Fruit fly (Drosophila melanogaster) whole organism, prepupa: ENCODE results near the gene GstD5.

Source experiments
- CG10631 ChIP-seq: fragments of 200-800 bp; sonication (Bioruptor generic); optimal IDR thresholded peaks from 2 replicates; lab custom pipeline; 2016; ENCODE audit warnings: missing biosample characterization, missing genetic modification characterization
- CG10669 ChIP-seq: fragments of 200-800 bp; sonication (Bioruptor generic); optimal IDR thresholded peaks from 3 replicates; lab custom pipeline; 2018; ENCODE audit warnings: missing biosample characterization, mild to moderate bottlenecking, missing genetic modification characterization, moderate library complexity
- CG11902 ChIP-seq: fragments of 200-800 bp; sonication (Bioruptor generic); optimal IDR thresholded peaks from 3 replicates; lab custom pipeline; 2016; ENCODE audit warnings: missing biosample characterization, missing genetic modification characterization
- CG1621 ChIP-seq: fragments of 200-800 bp; sonication (Bioruptor generic); optimal IDR thresholded peaks from 3 replicates; lab custom pipeline; 2018; ENCODE audit warnings: missing biosample characterization, mild to moderate bottlenecking, missing genetic modification characterization
- CG6163 ChIP-seq: fragments of 200-800 bp; sonication (Bioruptor generic); IDR thresholded peaks from 3 replicates; pipeline ENCODE4 v1.3.6; 2022; ENCODE audit warnings: missing biosample characterization, missing genetic modification characterization
- CG6276 ChIP-seq: fragments of 200-800 bp; sonication (Bioruptor generic); optimal IDR thresholded peaks from 2 replicates; lab custom pipeline; 2017; ENCODE audit warnings: missing biosample characterization, mild to moderate bottlenecking, missing genetic modification characterization
- CG6808 ChIP-seq: fragments of 200-800 bp; sonication (Bioruptor generic); optimal IDR thresholded peaks from 3 replicates; lab custom pipeline; 2017; ENCODE audit warnings: missing biosample characterization, missing genetic modification characterization, mild to moderate bottlenecking, moderate library complexity, missing genetic modification reagents
- CG6854 ChIP-seq: fragments of 200-800 bp; sonication (Bioruptor generic); optimal IDR thresholded peaks from 2 replicates; lab custom pipeline; 2017; ENCODE audit warnings: missing biosample characterization, mild to moderate bottlenecking, missing genetic modification characterization
- CG8119 ChIP-seq: fragments of 200-800 bp; sonication (Bioruptor generic); IDR thresholded peaks from 3 replicates; pipeline ENCODE4 v1.3.6; 2022; ENCODE audit warnings: missing biosample characterization, missing genetic modification characterization
- CG8319 ChIP-seq: fragments of 200-800 bp; sonication (Bioruptor generic); optimal IDR thresholded peaks from 3 replicates; lab custom pipeline; 2016; ENCODE audit warnings: missing biosample characterization, missing genetic modification characterization
- CG8632 ChIP-seq: fragments of 200-800 bp; sonication (Bioruptor generic); optimal IDR thresholded peaks from 3 replicates; lab custom pipeline; 2016; ENCODE audit warnings: missing biosample characterization, missing genetic modification characterization
- Eip78C ChIP-seq: fragments of 200-800 bp; sonication (Bioruptor generic); peaks from one replicate; lab custom pipeline; 2016; ENCODE audit warnings: missing biosample characterization, missing genetic modification characterization
- Ets21C ChIP-seq: fragments of 200-800 bp; sonication (Bioruptor generic); optimal IDR thresholded peaks from 3 replicates; lab custom pipeline; 2016; ENCODE audit warnings: missing biosample characterization, missing genetic modification characterization
- Ets96B ChIP-seq: fragments of 200-800 bp; optimal IDR thresholded peaks from 2 replicates; lab custom pipeline; 2019; ENCODE audit warnings: missing biosample characterization, mild to moderate bottlenecking, missing genetic modification characterization, moderate library complexity
- Gug ChIP-seq: fragments of 200-800 bp; sonication (Bioruptor generic); IDR thresholded peaks from 2 replicates; pipeline ENCODE4 v1.3.6; 2022; ENCODE audit warnings: missing biosample characterization, missing genetic modification characterization
- Hr38 ChIP-seq: sonication (Bioruptor generic); optimal IDR thresholded peaks from 2 replicates; lab custom pipeline; 2016; ENCODE audit warnings: missing biosample characterization, missing genetic modification characterization
- Lpt ChIP-seq: fragments of 200-800 bp; sonication (Bioruptor generic); optimal IDR thresholded peaks from 3 replicates; lab custom pipeline; 2016; ENCODE audit warnings: missing biosample characterization, missing genetic modification characterization
- Met ChIP-seq: fragments of 200-800 bp; sonication (Bioruptor generic); optimal IDR thresholded peaks from 3 replicates; lab custom pipeline; 2016; ENCODE audit warnings: missing biosample characterization, missing genetic modification characterization
- OdsH ChIP-seq: fragments of 200-800 bp; sonication (Bioruptor generic); optimal IDR thresholded peaks from 3 replicates; lab custom pipeline; 2016; ENCODE audit warnings: missing biosample characterization, missing genetic modification characterization
- Smox ChIP-seq: fragments of 200-800 bp; sonication (Bioruptor generic); optimal IDR thresholded peaks from 3 replicates; lab custom pipeline; 2016; ENCODE audit warnings: missing biosample characterization, missing genetic modification characterization
- Sox102F ChIP-seq: fragments of 200-800 bp; sonication (Bioruptor generic); optimal IDR thresholded peaks from 2 replicates; lab custom pipeline; 2016; ENCODE audit warnings: missing biosample characterization, mild to moderate bottlenecking, missing genetic modification characterization
- Sox14 ChIP-seq: fragments of 200-800 bp; sonication (Bioruptor generic); optimal IDR thresholded peaks from 3 replicates; lab custom pipeline; 2016; ENCODE audit warnings: missing biosample characterization, missing genetic modification characterization
- cyc ChIP-seq: fragments of 200-800 bp; sonication (Bioruptor generic); optimal IDR thresholded peaks from 3 replicates; lab custom pipeline; 2016; ENCODE audit warnings: missing biosample characterization, missing genetic modification characterization
- dac ChIP-seq: fragments of 200-800 bp; sonication (Bioruptor generic); optimal IDR thresholded peaks from 2 replicates; lab custom pipeline; 2017; ENCODE audit warnings: missing biosample characterization, mild to moderate bottlenecking, missing genetic modification characterization
- dsx ChIP-seq: fragments of 200-800 bp; optimal IDR thresholded peaks from 3 replicates; lab custom pipeline; 2019; ENCODE audit warnings: missing biosample characterization, mild to moderate bottlenecking, missing genetic modification characterization, moderate library complexity; ENCODE audit not compliant: poor library complexity, severe bottlenecking
- esn ChIP-seq: fragments of 200-800 bp; sonication (Bioruptor generic); optimal IDR thresholded peaks from 2 replicates; lab custom pipeline; 2016; ENCODE audit warnings: missing biosample characterization, mild to moderate bottlenecking, missing genetic modification characterization, moderate library complexity
- fd59A ChIP-seq: fragments of 200-800 bp; sonication (Bioruptor generic); optimal IDR thresholded peaks from 2 replicates; lab custom pipeline; 2017; ENCODE audit warnings: missing biosample characterization, mild to moderate bottlenecking, missing genetic modification characterization, missing genetic modification reagents
- fd85E ChIP-seq: fragments of 200-800 bp; sonication (Bioruptor generic); optimal IDR thresholded peaks from 3 replicates; lab custom pipeline; 2016; ENCODE audit warnings: missing biosample characterization, missing genetic modification characterization
- fkh ChIP-seq: fragments of 200-800 bp; sonication (Bioruptor generic); optimal IDR thresholded peaks from 3 replicates; lab custom pipeline; 2017; ENCODE audit warnings: missing biosample characterization, mild to moderate bottlenecking, missing genetic modification characterization, moderate library complexity
- lz ChIP-seq: fragments of 200-800 bp; sonication (Bioruptor generic); optimal IDR thresholded peaks from 3 replicates; lab custom pipeline; 2016; ENCODE audit warnings: missing biosample characterization, missing genetic modification characterization
- salr ChIP-seq, 2 experiments: fragments of 200-800 bp; sonication (Bioruptor generic); optimal IDR thresholded peaks; 3 replicates each; lab custom pipeline; 2016 to 2018; ENCODE audit warnings: missing biosample characterization in 2 of 2, missing genetic modification characterization in 2 of 2, mild to moderate bottlenecking in 1 of 2
- spab ChIP-seq: fragments of 200-800 bp; sonication (Bioruptor generic); optimal IDR thresholded peaks from 2 replicates; lab custom pipeline; 2017; ENCODE audit warnings: missing biosample characterization, mild to moderate bottlenecking, missing genetic modification characterization, missing genetic modification reagents
- ss ChIP-seq, 2 experiments: fragments of 200-800 bp; sonication (Bioruptor generic); optimal IDR thresholded peaks; 2 replicates in 1 of 2; 3 replicates in 1 of 2; lab custom pipeline; 2017 to 2018; ENCODE audit warnings: mild to moderate bottlenecking in 2 of 2, missing biosample characterization in 2 of 2, missing genetic modification characterization in 2 of 2, moderate library complexity in 1 of 2
- svp ChIP-seq: fragments of 200-800 bp; sonication (Bioruptor generic); peaks from one replicate; lab custom pipeline; 2016; ENCODE audit warnings: missing biosample characterization, missing genetic modification characterization

GstD5 gene

dm6 chr3R:12369135-12369792 lies 6.3 kb upstream of the GstD5 start, which contains the start of gene GstD1 (continued):
- peak in 1 of 2 experiments; percentile 81 for TF ChIP-seq salr (GFP tag; optimal IDR thresholded peaks at IDR 0.05; lab: Kevin White, UChicago)
- TF ChIP-seq CG6163 (GFP tag; lab: Robert Waterston, UW) = peak; percentile 69
- peak; percentile 89 for TF ChIP-seq Eip78C
- peak; percentile 39 for TF ChIP-seq Ets21C
- no peak for TF ChIP-seq fd85E (GFP tag; lab: Kevin White, UChicago)
- TF ChIP-seq Sox102F (GFP tag; lab: Kevin White, UChicago) = peak; percentile 2
- no peak for TF ChIP-seq CG8632 (GFP tag; lab: Kevin White, UChicago)
- peak; percentile 62 for TF ChIP-seq fkh (GFP tag; lab: Kevin White, UChicago)
- peak; percentile 59 for TF ChIP-seq fd59A (GFP tag; lab: Kevin White, UChicago)
- TF ChIP-seq ss (GFP tag; optimal IDR thresholded peaks at IDR 0.05; lab: Kevin White, UChicago) = peak; percentile 3 to 53
- TF ChIP-seq Lpt (GFP tag; lab: Kevin White, UChicago) = peak; percentile 83
- no peak for TF ChIP-seq CG1621 (tag; lab: Kevin White, UChicago)
- 0 out of 2 replicates have a peak, but pooled peaks have one; percentile 52 for TF ChIP-seq Gug (GFP tag; lab: Robert Waterston, UW)
- peak; percentile 51 for TF ChIP-seq CG6808 (GFP tag; lab: Kevin White, UChicago)
- no peak for TF ChIP-seq Hr38
- TF ChIP-seq dac = peak; percentile 47
- no peak for TF ChIP-seq CG11902 (GFP tag; lab: Kevin White, UChicago)
- TF ChIP-seq CG6854 = no peak
- TF ChIP-seq CG10669 (GFP tag; lab: Kevin White, UChicago) = peak; percentile 40
- peak; percentile 20 for TF ChIP-seq dsx
- peak; percentile 50 for TF ChIP-seq Met (GFP tag; lab: Kevin White, UChicago)

dm6 chr3R:12369793-12370642 lies 5.5 kb upstream of the GstD5 start:
- TF ChIP-seq Smox (GFP tag; lab: Kevin White, UChicago) = no peak
- no peak for TF ChIP-seq Eip78C
- no peak for TF ChIP-seq Sox14 (GFP tag; lab: Kevin White, UChicago)
- TF ChIP-seq lz (GFP tag; lab: Kevin White, UChicago) = no peak
- TF ChIP-seq spab (GFP tag; lab: Kevin White, UChicago) = no peak
- TF ChIP-seq Gug (GFP tag; lab: Robert Waterston, UW) = no peak
- TF ChIP-seq svp (GFP tag; lab: Kevin White, UChicago) = peak; percentile 57
- no peak for TF ChIP-seq cyc (GFP tag; lab: Kevin White, UChicago)
- no peak for TF ChIP-seq salr (GFP tag; optimal IDR thresholded peaks at IDR 0.05; lab: Kevin White, UChicago)
- peak; percentile 28 for TF ChIP-seq CG10631
- TF ChIP-seq fd85E (GFP tag; lab: Kevin White, UChicago) = no peak
- peak; percentile 59 for TF ChIP-seq fkh (GFP tag; lab: Kevin White, UChicago)
- peak; percentile 10 for TF ChIP-seq CG6854

- TF ChIP-seq ss (GFP tag; optimal IDR thresholded peaks at IDR 0.05; lab: Kevin White, UChicago) = peak; percentile 11 to 27
- TF ChIP-seq dsx = peak; percentile 22
- no peak for TF ChIP-seq esn
- no peak for TF ChIP-seq CG6276
- TF ChIP-seq svp (GFP tag; lab: Kevin White, UChicago) = peak; percentile 58
- no peak for TF ChIP-seq OdsH (GFP tag; lab: Kevin White, UChicago)
- peak; percentile 67 for TF ChIP-seq Eip78C
- TF ChIP-seq Ets96B (tag; lab: Kevin White, UChicago) = no peak
- no peak for TF ChIP-seq CG8319
- TF ChIP-seq Smox (GFP tag; lab: Kevin White, UChicago) = no peak
- 0 out of 3 replicates have a peak, but pooled peaks have one; percentile 34 for TF ChIP-seq CG8119 (GFP tag; lab: Robert Waterston, UW)
- 0 out of 3 replicates have a peak, but pooled peaks have one; percentile 44 for TF ChIP-seq CG6163 (GFP tag; lab: Robert Waterston, UW)
These were observed 4.9 kb upstream of the GstD5 start for dm6 chr3R:12370643-12370995.
